Fruit fly (Drosophila melanogaster) whole organism, embryonic: ENCODE measurements around the gene AGO2.

Experiments used
- Atf-2 ChIP-seq: fragments of 200-800 bp; sonication (Bioruptor generic); optimal IDR thresholded peaks from 2 replicates; lab custom pipeline; 2016; ENCODE audit warnings: missing biosample characterization, missing genetic modification characterization
- Bgb ChIP-seq: fragments of 200-800 bp; sonication (Bioruptor generic); IDR thresholded peaks from 2 replicates; pipeline ENCODE4 v1.3.6; 2022; ENCODE audit warnings: missing biosample characterization, missing genetic modification characterization; ENCODE audit not compliant: partially characterized antibody
- Blimp-1 ChIP-seq: fragments of 200-800 bp; sonication (Bioruptor generic); optimal IDR thresholded peaks from 3 replicates; lab custom pipeline; 2018; ENCODE audit warnings: missing biosample characterization, missing genetic modification characterization, mild to moderate bottlenecking, moderate library complexity, missing genetic modification reagents
- CG10274 ChIP-seq: fragments of 200-800 bp; sonication (Bioruptor generic); optimal IDR thresholded peaks from 3 replicates; lab custom pipeline; 2017; ENCODE audit warnings: missing biosample characterization, mild to moderate bottlenecking, missing genetic modification characterization
- CG11695 ChIP-seq: fragments of 200-800 bp; sonication (Bioruptor generic); IDR thresholded peaks from 3 replicates; pipeline ENCODE4 v1.3.6; 2022; ENCODE audit warnings: missing biosample characterization, missing genetic modification characterization
- CG12391 ChIP-seq: fragments of 200-800 bp; sonication (Bioruptor generic); optimal IDR thresholded peaks from 3 replicates; lab custom pipeline; 2018; ENCODE audit warnings: missing biosample characterization, mild to moderate bottlenecking, missing genetic modification characterization, moderate library complexity
- CG13624 ChIP-seq: fragments of 200-800 bp; sonication (Bioruptor generic); optimal IDR thresholded peaks from 2 replicates; lab custom pipeline; 2016; ENCODE audit warnings: missing biosample characterization, missing genetic modification characterization
- CG14050 ChIP-seq: fragments of 200-800 bp; sonication (Bioruptor generic); IDR thresholded peaks from 3 replicates; pipeline ENCODE4 v1.3.6; 2022; ENCODE audit warnings: missing biosample characterization, missing genetic modification characterization
- CG15479 ChIP-seq: fragments of 200-800 bp; sonication (Bioruptor generic); optimal IDR thresholded peaks from 3 replicates; lab custom pipeline; 2019; ENCODE audit warnings: missing biosample characterization, mild to moderate bottlenecking, missing genetic modification characterization, moderate library complexity
- CG1602 ChIP-seq: fragments of 200-800 bp; sonication (Bioruptor generic); optimal IDR thresholded peaks from 3 replicates; lab custom pipeline; 2016; ENCODE audit warnings: missing biosample characterization, missing genetic modification characterization
- CG16813 ChIP-seq: fragments of 200-800 bp; sonication (Bioruptor generic); IDR thresholded peaks from 3 replicates; pipeline ENCODE4 v1.3.6; 2022; ENCODE audit warnings: missing biosample characterization, missing genetic modification characterization; ENCODE audit not compliant: partially characterized antibody
- CG17802 ChIP-seq: fragments of 200-800 bp; sonication (Bioruptor generic); optimal IDR thresholded peaks from 2 replicates; lab custom pipeline; 2018; ENCODE audit warnings: missing biosample characterization, mild to moderate bottlenecking, missing genetic modification characterization, moderate library complexity
- CG2199 ChIP-seq: fragments of 200-800 bp; sonication (Bioruptor generic); IDR thresholded peaks from 3 replicates; pipeline ENCODE4 v1.3.6; 2022; ENCODE audit warnings: missing biosample characterization, missing genetic modification characterization
- CG2202 ChIP-seq: fragments of 200-800 bp; sonication (Bioruptor generic); optimal IDR thresholded peaks from 2 replicates; lab custom pipeline; 2018; ENCODE audit warnings: missing biosample characterization, mild to moderate bottlenecking, missing genetic modification characterization
- CG3065 ChIP-seq: fragments of 200-800 bp; sonication (Bioruptor generic); optimal IDR thresholded peaks from 2 replicates; lab custom pipeline; 2016; ENCODE audit warnings: missing biosample characterization, missing genetic modification characterization
- CG31224 ChIP-seq: fragments of 200-800 bp; sonication (Bioruptor generic); IDR thresholded peaks from 2 replicates; pipeline ENCODE4 v1.3.6; 2022; ENCODE audit warnings: missing biosample characterization, missing genetic modification characterization
- CG42726 ChIP-seq: fragments of 200-800 bp; sonication (Bioruptor generic); IDR thresholded peaks from 2 replicates; pipeline ENCODE4 v1.3.6; 2022; ENCODE audit warnings: missing biosample characterization, missing genetic modification characterization; ENCODE audit not compliant: partially characterized antibody
- CG6791 ChIP-seq: fragments of 200-800 bp; sonication (Bioruptor generic); IDR thresholded peaks from 3 replicates; pipeline ENCODE4 v1.3.6; 2022; ENCODE audit warnings: missing biosample characterization, missing genetic modification characterization; ENCODE audit not compliant: partially characterized antibody
- CG7745 ChIP-seq: fragments of 200-800 bp; sonication (Bioruptor generic); optimal IDR thresholded peaks from 2 replicates; lab custom pipeline; 2018; ENCODE audit warnings: missing biosample characterization, mild to moderate bottlenecking, missing genetic modification characterization, moderate library complexity
- CG8388 ChIP-seq: fragments of 200-800 bp; sonication (Bioruptor generic); optimal IDR thresholded peaks from 2 replicates; lab custom pipeline; 2019; ENCODE audit warnings: missing biosample characterization, mild to moderate bottlenecking, missing genetic modification characterization, moderate library complexity
- CG8765 ChIP-seq: fragments of 200-800 bp; sonication (Bioruptor generic); IDR thresholded peaks from 2 replicates; pipeline ENCODE4 v1.3.6; 2022; ENCODE audit warnings: missing biosample characterization, missing genetic modification characterization
- D19A ChIP-seq: fragments of 200-800 bp; optimal IDR thresholded peaks from 3 replicates; lab custom pipeline; 2019; ENCODE audit warnings: missing biosample characterization, mild to moderate bottlenecking, missing genetic modification characterization, moderate library complexity
- Dfd ChIP-seq, 2 experiments: fragments of >200 bp; optimal IDR thresholded peaks; 2 replicates each; lab custom pipeline; 2017; ENCODE audit warnings: missing biosample characterization in 2 of 2, missing genetic modification characterization in 2 of 2
- E2f2 ChIP-seq: fragments of 200-800 bp; sonication (Bioruptor generic); IDR thresholded peaks from 2 replicates; pipeline ENCODE4 v1.3.6; 2022; ENCODE audit warnings: missing biosample characterization, missing genetic modification characterization
- Ets97D ChIP-seq: fragments of 200-800 bp; sonication (Bioruptor generic); optimal IDR thresholded peaks from 3 replicates; lab custom pipeline; 2016; ENCODE audit warnings: missing biosample characterization, missing genetic modification characterization
- HLHmδ ChIP-seq: fragments of 200-800 bp; sonication (Bioruptor generic); optimal IDR thresholded peaks from 2 replicates; lab custom pipeline; 2018; ENCODE audit warnings: missing biosample characterization, mild to moderate bottlenecking, missing genetic modification characterization, moderate library complexity
- Jarid2 ChIP-seq: fragments of 200-800 bp; sonication (Bioruptor generic); optimal IDR thresholded peaks from 3 replicates; lab custom pipeline; 2017; ENCODE audit warnings: mild to moderate bottlenecking, missing biosample characterization, missing genetic modification reagents, missing genetic modification characterization
- Kr ChIP-seq: fragments of 200-800 bp; sonication (Bioruptor generic); optimal IDR thresholded peaks from 2 replicates; lab custom pipeline; 2017; ENCODE audit warnings: missing biosample characterization, mild to moderate bottlenecking, missing genetic modification characterization
- Myb ChIP-seq: fragments of 200-800 bp; sonication (Bioruptor generic); optimal IDR thresholded peaks from 2 replicates; lab custom pipeline; 2016; ENCODE audit warnings: missing biosample characterization, missing genetic modification characterization
- Nf-YB ChIP-seq: fragments of 200-800 bp; sonication (Bioruptor generic); optimal IDR thresholded peaks from 3 replicates; lab custom pipeline; 2019; ENCODE audit warnings: missing biosample characterization, mild to moderate bottlenecking, missing genetic modification characterization, moderate library complexity
- Optix ChIP-seq: fragments of 200-800 bp; sonication (Bioruptor generic); IDR thresholded peaks from 3 replicates; pipeline ENCODE4 v1.3.6; 2022; ENCODE audit warnings: missing biosample characterization, missing genetic modification characterization
- Pdp1 ChIP-seq, 2 experiments: fragments of 200-800 bp; sonication (Bioruptor generic); optimal IDR thresholded peaks; 3 replicates each; lab custom pipeline; 2016; ENCODE audit warnings: missing biosample characterization in 2 of 2, missing genetic modification characterization in 2 of 2, mild to moderate bottlenecking in 1 of 2, moderate library complexity in 1 of 2
- Sin3A ChIP-seq: fragments of >200 bp; optimal IDR thresholded peaks from 2 replicates; lab custom pipeline; 2018
- Trl ChIP-seq, 3 experiments: fragments of >200 bp in 2 of 3; fragments of 200-800 bp in 1 of 3; sonication (Bioruptor generic) in 1 of 3; optimal IDR thresholded peaks; 2 replicates in 1 of 3; 3 replicates in 2 of 3; lab custom pipeline; 2016 to 2017; ENCODE audit warnings: missing biosample characterization in 1 of 3, missing genetic modification characterization in 1 of 3
- YL-1 ChIP-seq: fragments of 200-800 bp; sonication (Bioruptor generic); optimal IDR thresholded peaks from 3 replicates; lab custom pipeline; 2017; ENCODE audit warnings: missing biosample characterization, mild to moderate bottlenecking, missing genetic modification characterization
- ab ChIP-seq: fragments of 200-800 bp; sonication (Bioruptor generic); optimal IDR thresholded peaks from 2 replicates; lab custom pipeline; 2016; ENCODE audit warnings: missing biosample characterization, missing genetic modification characterization
- cato ChIP-seq: fragments of 200-800 bp; sonication (Bioruptor generic); optimal IDR thresholded peaks from 2 replicates; lab custom pipeline; 2016; ENCODE audit warnings: missing biosample characterization, missing genetic modification characterization, borderline replicate concordance
- cg ChIP-seq: fragments of 200-800 bp; sonication (Bioruptor generic); optimal IDR thresholded peaks from 3 replicates; lab custom pipeline; 2019; ENCODE audit warnings: missing biosample characterization, mild to moderate bottlenecking, missing genetic modification characterization, moderate library complexity
- croc ChIP-seq: fragments of 200-800 bp; sonication (Bioruptor generic); conservative IDR thresholded peaks from 3 replicates; pipeline ENCODE4 v1.3.6; 2022; ENCODE audit warnings: missing biosample characterization, missing genetic modification characterization
- crp ChIP-seq, 2 experiments: fragments of 200-800 bp; sonication (Bioruptor generic); optimal IDR thresholded peaks; 2 replicates in 1 of 2; 3 replicates in 1 of 2; lab custom pipeline; 2017; ENCODE audit warnings: missing biosample characterization in 2 of 2, missing genetic modification characterization in 2 of 2, mild to moderate bottlenecking in 1 of 2, moderate library complexity in 1 of 2
- dan ChIP-seq: fragments of 200-800 bp; sonication (Bioruptor generic); IDR thresholded peaks from 2 replicates; pipeline ENCODE4 v1.3.6; 2022; ENCODE audit warnings: missing biosample characterization, missing genetic modification characterization
- fd96Cb ChIP-seq: fragments of 200-800 bp; sonication (Bioruptor generic); optimal IDR thresholded peaks from 2 replicates; lab custom pipeline; 2018; ENCODE audit warnings: missing biosample characterization, mild to moderate bottlenecking, missing genetic modification characterization, moderate library complexity
- gce ChIP-seq: fragments of 200-800 bp; sonication (Bioruptor generic); IDR thresholded peaks from 3 replicates; pipeline ENCODE4 v1.3.6; 2022; ENCODE audit warnings: missing biosample characterization, missing genetic modification characterization
- jing ChIP-seq: fragments of 200-800 bp; sonication (Bioruptor generic); optimal IDR thresholded peaks from 2 replicates; lab custom pipeline; 2018; ENCODE audit warnings: missing biosample characterization, mild to moderate bottlenecking, missing genetic modification characterization
- lmd ChIP-seq: fragments of 200-800 bp; sonication (Bioruptor generic); IDR thresholded peaks from 2 replicates; pipeline ENCODE4 v1.3.6; 2022; ENCODE audit warnings: missing biosample characterization, missing genetic modification characterization
- otp ChIP-seq: fragments of 200-800 bp; sonication (Bioruptor generic); IDR thresholded peaks from 3 replicates; pipeline ENCODE4, ENCODE4 v1.3.6; 2022; ENCODE audit warnings: missing biosample characterization, missing genetic modification characterization
- ranshi ChIP-seq: fragments of 200-800 bp; sonication (Bioruptor generic); IDR thresholded peaks from 2 replicates; pipeline ENCODE4 v1.3.6; 2022; ENCODE audit warnings: missing biosample characterization, missing genetic modification characterization
- sd ChIP-seq: fragments of 200-800 bp; sonication (Bioruptor generic); optimal IDR thresholded peaks from 3 replicates; lab custom pipeline; 2018; ENCODE audit warnings: missing biosample characterization, mild to moderate bottlenecking, missing genetic modification characterization, moderate library complexity
- sqz ChIP-seq: fragments of 200-800 bp; sonication (Bioruptor generic); optimal IDR thresholded peaks from 3 replicates; lab custom pipeline; 2018; ENCODE audit warnings: missing biosample characterization, mild to moderate bottlenecking, missing genetic modification characterization
- trem ChIP-seq: fragments of 200-800 bp; optimal IDR thresholded peaks from 3 replicates; lab custom pipeline; 2019; ENCODE audit warnings: missing biosample characterization, mild to moderate bottlenecking, missing genetic modification characterization, moderate library complexity
- tup ChIP-seq: fragments of 200-800 bp; sonication (Bioruptor generic); optimal IDR thresholded peaks from 2 replicates; lab custom pipeline; 2016; ENCODE audit warnings: missing biosample characterization, mild to moderate bottlenecking, missing genetic modification characterization, moderate library complexity

AGO2 gene

dm6 chr3L:15583504-15583903 lies 29.6 kb downstream of the AGO2 start, which contains the start of gene AIMP2 (continued):
- TF ChIP-seq CG2202 (tag; lab: Kevin White, UChicago) (no peak), tup (GFP tag; lab: Kevin White, UChicago) (no peak), Optix (GFP tag; lab: Robert Waterston, UW) (no peak), CG11695 (GFP tag; lab: Robert Waterston, UW) (no peak), CG7745 (no peak), jing (no peak), gce (no peak), Dfd (GFP tag; optimal IDR thresholded peaks at IDR 0.05; lab: Kevin White, UChicago) (no peak), E2f2 (peak; percentile 89), sd (peak; percentile 1), CG16813 (GFP tag; lab: Robert Waterston, UW) (0 out of 3 replicates have a peak, but pooled peaks have one; percentile 17), CG3065 (GFP tag; lab: Kevin White, UChicago) (no peak), CG12391 (tag; lab: Kevin White, UChicago) (no peak), Sin3A (lab: Kevin White, UChicago) (no peak), Nf-YB (GFP tag; lab: Kevin White, UChicago) (no peak), CG13624 (no peak), Ets97D (GFP tag; lab: Kevin White, UChicago) (peak; percentile 11), ranshi (GFP tag; lab: Robert Waterston, UW) (no peak), HLHmδ (GFP tag; lab: Kevin White, UChicago) (no peak), D19A (tag; lab: Kevin White, UChicago) (no peak), crp (GFP tag; optimal IDR thresholded peaks at IDR 0.05; lab: Kevin White, UChicago) (no peak), CG8388 (GFP tag; lab: Kevin White, UChicago) (no peak), Kr (GFP tag; lab: Kevin White, UChicago) (no peak), ab (no peak), cato (GFP tag; lab: Kevin White, UChicago) (no peak), CG14050 (GFP tag; lab: Robert Waterston, UW) (no peak), CG8765 (GFP tag; lab: Robert Waterston, UW) (no peak), Trl (optimal IDR thresholded peaks at IDR 0.05; lab: Kevin White, UChicago) (no peak), Trl (GFP tag; optimal IDR thresholded peaks at IDR 0.05; lab: Kevin White, UChicago) (no peak), sqz (GFP tag; lab: Kevin White, UChicago) (no peak), Bgb (peak; percentile 35), lmd (GFP tag; lab: Robert Waterston, UW) (no peak), Atf-2 (GFP tag; lab: Kevin White, UChicago) (no peak), CG2199 (GFP tag; lab: Robert Waterston, UW) (no peak), fd96Cb (tag; lab: Kevin White, UChicago) (no peak), CG17802 (tag; lab: Kevin White, UChicago) (no peak), CG15479 (GFP tag; lab: Kevin White, UChicago) (no peak), trem (tag; lab: Kevin White, UChicago) (peak; percentile 21), Pdp1 (GFP tag; optimal IDR thresholded peaks at IDR 0.05; lab: Kevin White, UChicago) (peak in 1 of 2 experiments; percentile 34), Blimp-1 (no peak), CG42726 (GFP tag; lab: Robert Waterston, UW) (no peak), CG10274 (GFP tag; lab: Kevin White, UChicago) (no peak), dan (GFP tag; lab: Robert Waterston, UW) (no peak), Jarid2 (GFP tag; lab: Kevin White, UChicago) (no peak), croc (GFP tag; lab: Robert Waterston, UW) (no peak), CG1602 (no peak), CG6791 (GFP tag; lab: Robert Waterston, UW) (peak; percentile 30; the same call in 1 of the 3 replicates), Myb (GFP tag; lab: Kevin White, UChicago) (peak; percentile 72), cg (GFP tag; lab: Kevin White, UChicago) (no peak), YL-1 (GFP tag; lab: Kevin White, UChicago) (peak; percentile 66), otp (GFP tag; lab: Robert Waterston, UW) (no peak), CG31224 (GFP tag; lab: Robert Waterston, UW) (no peak)
